Worm (Caenorhabditis elegans): ENCODE measurements around the gene ZK593.3.

Gene ZK593.3

ce11 chrIV:10868629-10869251 is 46.7 kb upstream of the ZK593.3 start, which contains the start of gene F13E9.11 (continued):
- TF ChIP-seq F49E8.2 (tag; optimal IDR thresholded peaks at IDR 0.05; ENCODE audit: borderline replicate concordance) (no peak), R02D3.7 (tag; optimal IDR thresholded peaks at IDR 0.05) (no peak), nhr-77 (tag; optimal IDR thresholded peaks at IDR 0.05) (no peak), F10B5.3 (tag; optimal IDR thresholded peaks at IDR 0.05) (no peak), aha-1 (tag) (peak; percentile 95)

ce11 chrIV:10869642-10870041 is 45.8 kb upstream of the ZK593.3 start:
- no peak for TF ChIP-seq zfp-3 (GFP tag; conservative IDR thresholded peaks at IDR 0.05)
- peak in 1 of 2 experiments; percentile 44 for TF ChIP-seq unc-62 (GFP tag; optimal IDR thresholded peaks at IDR 0.05 in 1 of 2)
- TF ChIP-seq unc-62 (tag; optimal IDR thresholded peaks at IDR 0.05) = no peak
- peak; percentile 88 for TF ChIP-seq aha-1 (tag)
- TF ChIP-seq tag-97 (GFP tag; IDR thresholded peaks at IDR 0.05) = no peak
- no peak for TF ChIP-seq lin-1 (GFP tag; IDR thresholded peaks at IDR 0.05)

ce11 chrIV:10870158-10870557 is 45.3 kb upstream of the ZK593.3 start:
- TF ChIP-seq T20F7.1 (GFP tag; optimal IDR thresholded peaks at IDR 0.05) (no peak), daf-16 (GFP tag; optimal IDR thresholded peaks at IDR 0.05) (no peak), daf-16 (tag; optimal IDR thresholded peaks at IDR 0.05) (no peak)

ce11 chrIV:10874527-10874926 is 41.0 kb upstream of the ZK593.3 start, which contains the start of gene F13E9.12:
Gene F13E9.12 (minus strand): TSS chrIV:10874627.
- TF ChIP-seq cey-2 (tag; optimal IDR thresholded peaks at IDR 0.05; ENCODE audit: borderline replicate concordance, insufficient read depth) (no peak), daf-8 (GFP tag; IDR thresholded peaks at IDR 0.05) (no peak), ctbp-1 (GFP tag; IDR thresholded peaks at IDR 0.05) (no peak), egl-43 (GFP tag; IDR thresholded peaks at IDR 0.05) (no peak), nhr-42 (GFP tag; IDR thresholded peaks at IDR 0.05) (no peak), lin-29 (GFP tag; IDR thresholded peaks at IDR 0.05) (no peak), zip-2 (tag; optimal IDR thresholded peaks at IDR 0.05) (no peak)

ce11 chrIV:10876844-10877243 is 38.6 kb upstream of the ZK593.3 start, which contains the start of gene fipr-14:
Gene fipr-14 (plus strand): TSS chrIV:10877144.
- TF ChIP-seq unc-62 (GFP tag; optimal IDR thresholded peaks at IDR 0.05 in 1 of 2) = peak in 1 of 2 experiments; percentile 65
- TF ChIP-seq unc-62 (tag; optimal IDR thresholded peaks at IDR 0.05) = no peak
- no peak for TF ChIP-seq pqm-1 (tag; optimal IDR thresholded peaks at IDR 0.05)

ce11 chrIV:10879542-10879941 is 35.9 kb upstream of the ZK593.3 start, which contains the start of gene sdz-13:
Gene sdz-13 (minus strand): TSS chrIV:10879642.
- TF ChIP-seq sdz-12 (GFP tag; optimal IDR thresholded peaks at IDR 0.05) (no peak), nhr-42 (GFP tag; IDR thresholded peaks at IDR 0.05) (no peak), vab-7 (GFP tag; IDR thresholded peaks at IDR 0.05) (no peak), spr-3 (GFP tag; optimal IDR thresholded peaks at IDR 0.05) (no peak), gei-8 (GFP tag; optimal IDR thresholded peaks at IDR 0.05) (no peak), lir-3 (tag; optimal IDR thresholded peaks at IDR 0.05) (no peak), F26F4.8 (GFP tag; conservative IDR thresholded peaks at IDR 0.05) (no peak), skn-1 (tag; optimal IDR thresholded peaks at IDR 0.05) (no peak), F44E2.7 (GFP tag; IDR thresholded peaks at IDR 0.05) (no peak), dmd-9 (GFP tag; IDR thresholded peaks at IDR 0.05) (no peak), dmd-6 (GFP tag; IDR thresholded peaks at IDR 0.05) (no peak), nhr-41 (GFP tag; IDR thresholded peaks at IDR 0.05) (no peak), lin-15B (tag; optimal IDR thresholded peaks at IDR 0.05) (no peak), madf-5 (GFP tag; IDR thresholded peaks at IDR 0.05) (no peak), lin-38 (GFP tag; IDR thresholded peaks at IDR 0.05) (no peak), unc-130 (GFP tag; optimal IDR thresholded peaks at IDR 0.05) (no peak), nhr-102 (tag; optimal IDR thresholded peaks at IDR 0.05) (no peak)

Measured in whole organism, L4 larva.